Worm (Caenorhabditis elegans) whole organism, L1 larva: Measurements from ENCODE around the gene set-30.
A peak's percentile ranks its signal among the peaks of the same experiment; 100 is the strongest.

ENCODE experiments used
- C04F5.9 ChIP-seq: sonication (generic microtip); optimal IDR thresholded peaks from 2 replicates; lab custom pipeline; 2016; ENCODE audit warnings: missing genetic modification characterization, missing compliant biosample characterization
- C34B4.2 ChIP-seq: sonication (generic microtip); optimal IDR thresholded peaks from 2 replicates; lab custom pipeline; 2017; ENCODE audit warnings: mild to moderate bottlenecking, missing genetic modification characterization, missing compliant biosample characterization
- aha-1 ChIP-seq: fragments of 150-350 bp; optimal IDR thresholded peaks from 2 replicates; lab custom pipeline; 2014; ENCODE audit warnings: missing biosample characterization, missing genetic modification characterization
- blmp-1 ChIP-seq: fragments of 150-350 bp; optimal IDR thresholded peaks from 2 replicates; lab custom pipeline; 2014; ENCODE audit warnings: missing biosample characterization, missing genetic modification characterization
- ceh-8 ChIP-seq: fragments of 200-800 bp; sonication (Bioruptor generic); optimal IDR thresholded peaks from 2 replicates; lab custom pipeline; 2018; ENCODE audit warnings: mild to moderate bottlenecking, missing genetic modification characterization, moderate library complexity, missing compliant biosample characterization
- ceh-82 ChIP-seq, 3 experiments: fragments of 150-350 bp in 1 of 3; sonication (generic microtip) in 2 of 3; optimal IDR thresholded peaks; 2 replicates each; lab custom pipeline; 2014 to 2017; ENCODE audit warnings: missing biosample characterization in 3 of 3, missing genetic modification characterization in 3 of 3
- ceh-88 ChIP-seq: fragments of 200-800 bp; sonication (Bioruptor generic); IDR thresholded peaks from 2 replicates; pipeline ENCODE4 v1.3.6; 2022; ENCODE audit warnings: missing genetic modification characterization, missing compliant biosample characterization
- ceh-90 ChIP-seq: sonication (generic microtip); optimal IDR thresholded peaks from 2 replicates; lab custom pipeline; 2016; ENCODE audit warnings: missing genetic modification characterization, missing compliant biosample characterization
- ces-1 ChIP-seq: fragments of 150-350 bp; optimal IDR thresholded peaks from 2 replicates; lab custom pipeline; 2014; ENCODE audit warnings: missing biosample characterization, missing genetic modification reagents, missing genetic modification characterization
- dpl-1 ChIP-seq, 3 experiments: fragments of 150-350 bp in 2 of 3; sonication (generic microtip) in 1 of 3; optimal IDR thresholded peaks; 2 replicates each; lab custom pipeline; 2014 to 2017; ENCODE audit warnings: missing biosample characterization in 3 of 3, missing genetic modification characterization in 3 of 3, missing genetic modification reagents in 3 of 3
- dsc-1 ChIP-seq: sonication (generic microtip); optimal IDR thresholded peaks from 2 replicates; lab custom pipeline; 2016; ENCODE audit warnings: mild to moderate bottlenecking, missing genetic modification characterization, missing compliant biosample characterization
- efl-1 ChIP-seq, 4 experiments: fragments of 150-350 bp; optimal IDR thresholded peaks in 3 of 4; peaks in 1 of 4; 1 replicate in 1 of 4; 2 replicates in 3 of 4; lab custom pipeline; 2014; ENCODE audit warnings: missing biosample characterization in 2 of 4, missing genetic modification characterization in 2 of 4, missing genetic modification reagents in 2 of 4
- ets-5 ChIP-seq: fragments of 200-800 bp; sonication (Bioruptor generic); IDR thresholded peaks from 2 replicates; pipeline ENCODE4 v1.3.6; 2022; ENCODE audit warnings: missing genetic modification characterization, missing compliant biosample characterization
- grh-1 ChIP-seq: fragments of 200-800 bp; sonication (Bioruptor generic); IDR thresholded peaks from 2 replicates; pipeline ENCODE4 v1.3.6; 2022; ENCODE audit warnings: missing genetic modification reagents, missing genetic modification characterization, missing compliant biosample characterization
- hlh-17 ChIP-seq: fragments of 200-800 bp; sonication (Bioruptor generic); optimal IDR thresholded peaks from 2 replicates; lab custom pipeline; 2018; ENCODE audit warnings: missing genetic modification characterization, mild to moderate bottlenecking, missing compliant biosample characterization, moderate library complexity, borderline replicate concordance
- hpl-2 ChIP-seq: fragments of 150-350 bp; optimal IDR thresholded peaks from 2 replicates; lab custom pipeline; 2014; ENCODE audit warnings: missing biosample characterization, missing genetic modification reagents, missing genetic modification characterization
- irx-1 ChIP-seq: sonication (generic microtip); optimal IDR thresholded peaks from 2 replicates; lab custom pipeline; 2016; ENCODE audit warnings: missing genetic modification characterization, missing compliant biosample characterization
- isw-1 ChIP-seq: fragments of 200-800 bp; sonication (Bioruptor generic); IDR thresholded peaks from 2 replicates; pipeline ENCODE4 v1.3.6; 2022; ENCODE audit warnings: missing genetic modification characterization, missing compliant biosample characterization
- jun-1 ChIP-seq: fragments of 150-350 bp; optimal IDR thresholded peaks from 2 replicates; lab custom pipeline; 2014; ENCODE audit warnings: missing biosample characterization, missing genetic modification reagents, missing genetic modification characterization
- lin-13 ChIP-seq: fragments of 150-350 bp; optimal IDR thresholded peaks from 2 replicates; lab custom pipeline; 2014; ENCODE audit warnings: missing biosample characterization, missing genetic modification reagents, missing genetic modification characterization
- lin-35 ChIP-seq, 2 experiments: fragments of 150-350 bp; optimal IDR thresholded peaks; 2 replicates each; lab custom pipeline; 2014; ENCODE audit warnings: missing biosample characterization in 2 of 2, missing genetic modification characterization in 2 of 2, missing genetic modification reagents in 2 of 2
- lir-3 ChIP-seq: sonication (generic microtip); optimal IDR thresholded peaks from 2 replicates; lab custom pipeline; 2016; ENCODE audit warnings: mild to moderate bottlenecking, missing genetic modification characterization, moderate library complexity, missing compliant biosample characterization; ENCODE audit not compliant: poor library complexity
- lsy-2 ChIP-seq, 2 experiments: fragments of 150-350 bp; optimal IDR thresholded peaks; 2 replicates each; lab custom pipeline; 2014; ENCODE audit warnings: missing biosample characterization in 2 of 2, missing genetic modification characterization in 2 of 2
- nhr-11 ChIP-seq: fragments of 150-350 bp; optimal IDR thresholded peaks from 2 replicates; lab custom pipeline; 2014; ENCODE audit warnings: missing biosample characterization, missing genetic modification characterization
- nhr-20 ChIP-seq: sonication (generic microtip); optimal IDR thresholded peaks from 2 replicates; lab custom pipeline; 2016; ENCODE audit warnings: mild to moderate bottlenecking, missing genetic modification characterization, missing compliant biosample characterization
- nhr-237 ChIP-seq: fragments of 150-350 bp; optimal IDR thresholded peaks from 2 replicates; lab custom pipeline; 2014; ENCODE audit warnings: missing biosample characterization, missing genetic modification characterization
- nhr-28 ChIP-seq: fragments of 150-350 bp; optimal IDR thresholded peaks from 2 replicates; lab custom pipeline; 2014; ENCODE audit warnings: missing biosample characterization, missing genetic modification characterization
- nhr-71 ChIP-seq: sonication (generic microtip); optimal IDR thresholded peaks from 2 replicates; lab custom pipeline; 2016; ENCODE audit warnings: mild to moderate bottlenecking, missing genetic modification characterization, moderate library complexity, missing compliant biosample characterization
- nhr-77 ChIP-seq: fragments of 150-350 bp; optimal IDR thresholded peaks from 2 replicates; lab custom pipeline; 2014; ENCODE audit warnings: missing biosample characterization, missing genetic modification characterization
- nhr-85 ChIP-seq: sonication (generic microtip); peaks from one replicate; lab custom pipeline; 2016; ENCODE audit warnings: missing genetic modification characterization, inconsistent platforms, missing compliant biosample characterization
- nhr-90 ChIP-seq: sonication (generic microtip); optimal IDR thresholded peaks from 2 replicates; lab custom pipeline; 2016; ENCODE audit warnings: mild to moderate bottlenecking, missing genetic modification characterization, missing compliant biosample characterization; ENCODE audit not compliant: poor library complexity
- pag-3 ChIP-seq: sonication (generic microtip); optimal IDR thresholded peaks from 2 replicates; lab custom pipeline; 2017; ENCODE audit warnings: missing genetic modification characterization, mild to moderate bottlenecking, missing compliant biosample characterization, antibody characterized with exemption, borderline replicate concordance; ENCODE audit not compliant: insufficient read depth
- pax-3 ChIP-seq: fragments of 200-800 bp; sonication (Bioruptor generic); optimal IDR thresholded peaks from 2 replicates; lab custom pipeline; 2018; ENCODE audit warnings: mild to moderate bottlenecking, missing genetic modification characterization, moderate library complexity, missing compliant biosample characterization
- rnt-1 ChIP-seq: sonication (generic microtip); optimal IDR thresholded peaks from 2 replicates; lab custom pipeline; 2016; ENCODE audit warnings: mild to moderate bottlenecking, missing genetic modification characterization, moderate library complexity, missing compliant biosample characterization
- sup-37 ChIP-seq: fragments of 200-800 bp; sonication (Bioruptor generic); optimal IDR thresholded peaks from 2 replicates; lab custom pipeline; 2018; ENCODE audit warnings: mild to moderate bottlenecking, missing genetic modification characterization, missing compliant biosample characterization
- unc-130 ChIP-seq: fragments of 150-350 bp; optimal IDR thresholded peaks from 2 replicates; lab custom pipeline; 2017; ENCODE audit warnings: missing biosample characterization, missing genetic modification characterization, inconsistent platforms
- unc-62 ChIP-seq: fragments of 150-350 bp; optimal IDR thresholded peaks from 2 replicates; lab custom pipeline; 2014; ENCODE audit warnings: missing biosample characterization, missing genetic modification reagents, missing genetic modification characterization
- unc-86 ChIP-seq: sonication (generic microtip); optimal IDR thresholded peaks from 2 replicates; lab custom pipeline; 2016; ENCODE audit warnings: missing genetic modification characterization, missing compliant biosample characterization
- unc-98 ChIP-seq: fragments of 200-800 bp; sonication (Bioruptor generic); IDR thresholded peaks from 2 replicates; pipeline ENCODE4 v1.3.6; 2022; ENCODE audit warnings: missing genetic modification characterization, missing compliant biosample characterization
- xbp-1 ChIP-seq: sonication (generic microtip); optimal IDR thresholded peaks from 2 replicates; lab custom pipeline; 2016; ENCODE audit warnings: missing genetic modification characterization, missing compliant biosample characterization
- ztf-11 ChIP-seq, 2 experiments: sonication (generic microtip); optimal IDR thresholded peaks; 2 replicates each; lab custom pipeline; 2016 to 2017; ENCODE audit warnings: missing genetic modification characterization in 2 of 2, missing biosample characterization in 1 of 2, missing compliant biosample characterization in 1 of 2
- ztf-4 ChIP-seq: fragments of 150-350 bp; optimal IDR thresholded peaks from 2 replicates; lab custom pipeline; 2014; ENCODE audit warnings: missing biosample characterization, missing genetic modification characterization

Gene set-30

DNA sequence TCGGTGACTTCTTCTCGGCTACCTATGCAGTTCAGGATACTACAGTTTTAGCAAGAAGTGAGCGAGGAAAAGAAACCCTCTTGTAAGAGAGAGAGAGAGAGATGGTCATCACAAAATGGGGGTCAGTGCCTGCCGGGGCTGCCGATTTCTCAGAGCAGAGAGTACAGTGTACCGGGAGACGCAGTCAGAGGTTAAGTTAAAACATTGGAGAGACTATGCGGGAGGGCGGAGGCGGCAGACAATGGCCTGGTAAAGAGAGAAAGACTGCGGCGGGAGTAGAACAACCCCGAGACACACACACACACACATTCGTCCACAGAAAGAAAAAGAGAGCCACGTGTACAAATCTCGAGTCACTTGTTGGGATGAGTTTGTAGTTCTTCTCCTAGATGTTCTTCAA lies 27.6 kb upstream of the set-30 start (continued):
- TF ChIP-seq pag-3 (tag; lab: Kevin White, UChicago) = no peak
- TF ChIP-seq jun-1 (tag; lab: Kevin White, UChicago) = no peak
- no peak for TF ChIP-seq ceh-90
- peak; percentile 57 for TF ChIP-seq unc-130 (tag; lab: Kevin White, UChicago)
- no peak for TF ChIP-seq C04F5.9 (tag; lab: Kevin White, UChicago)
- peak; percentile 26 for TF ChIP-seq nhr-85 (tag; lab: Kevin White, UChicago)
- TF ChIP-seq nhr-77 (tag; lab: Kevin White, UChicago) = peak; percentile 28
- peak; percentile 25 to 52 for TF ChIP-seq lin-35 (GFP tag; optimal IDR thresholded peaks at IDR 0.05; lab: Kevin White, UChicago)
- TF ChIP-seq lin-13 (GFP tag; lab: Kevin White, UChicago) = no peak
- TF ChIP-seq irx-1 (tag; lab: Kevin White, UChicago) = peak; percentile 20
- no peak for TF ChIP-seq unc-86 (tag; lab: Kevin White, UChicago)
- peak; percentile 54 for TF ChIP-seq lsy-2 (tag; optimal IDR thresholded peaks at IDR 0.05; lab: Kevin White, UChicago)
- TF ChIP-seq hlh-17 (GFP tag; lab: Kevin White, UChicago) = no peak
- TF ChIP-seq ztf-11 (tag; optimal IDR thresholded peaks at IDR 0.05; lab: Kevin White, UChicago) = peak in 1 of 2 experiments; percentile 9
- peak; percentile 26 to 40 for TF ChIP-seq efl-1 (optimal IDR thresholded peaks at IDR 0.05; lab: Kevin White, UChicago)
- TF ChIP-seq efl-1 (GFP tag; optimal IDR thresholded peaks at IDR 0.05 in 1 of 2; lab: Kevin White, UChicago) = peak in 1 of 2 experiments; percentile 76
- TF ChIP-seq isw-1 (GFP tag; lab: Robert Waterston, UW) = no peak
- TF ChIP-seq ets-5 (GFP tag; lab: Robert Waterston, UW) = no peak
- no peak for TF ChIP-seq ceh-8
- peak; percentile 34 for TF ChIP-seq dsc-1 (tag; lab: Kevin White, UChicago)
- no peak for TF ChIP-seq ces-1 (GFP tag; lab: Kevin White, UChicago)
- no peak for TF ChIP-seq sup-37
- peak in 1 of 3 experiments; percentile 46 for TF ChIP-seq ceh-82 (tag; optimal IDR thresholded peaks at IDR 0.05; lab: Kevin White, UChicago)
- TF ChIP-seq unc-98 = no peak
- no peak for TF ChIP-seq nhr-11
- TF ChIP-seq nhr-237 (tag; lab: Kevin White, UChicago) = no peak
- 0 out of 2 replicates have a peak, but pooled peaks have one; percentile 34 for TF ChIP-seq grh-1
- peak; percentile 24 for TF ChIP-seq nhr-90 (tag; lab: Kevin White, UChicago)
- TF ChIP-seq dpl-1 (GFP tag; optimal IDR thresholded peaks at IDR 0.05; lab: Kevin White, UChicago) = no peak
- no peak for TF ChIP-seq C34B4.2 (tag; lab: Kevin White, UChicago)

- TF ChIP-seq nhr-11 (no peak), lsy-2 (tag; optimal IDR thresholded peaks at IDR 0.05; lab: Kevin White, UChicago) (peak in 1 of 2 experiments; percentile 19), nhr-85 (tag; lab: Kevin White, UChicago) (peak; percentile 2), C34B4.2 (tag; lab: Kevin White, UChicago) (no peak), blmp-1 (tag; lab: Kevin White, UChicago) (peak; percentile 91), xbp-1 (tag; lab: Kevin White, UChicago) (peak; percentile 20), ztf-11 (tag; optimal IDR thresholded peaks at IDR 0.05; lab: Kevin White, UChicago) (no peak), nhr-90 (tag; lab: Kevin White, UChicago) (no peak), aha-1 (tag; lab: Kevin White, UChicago) (no peak), nhr-20 (no peak), unc-62 (GFP tag; lab: Kevin White, UChicago) (no peak), rnt-1 (tag; lab: Kevin White, UChicago) (peak; percentile 47), ceh-88 (GFP tag; lab: Robert Waterston, UW) (no peak), hpl-2 (GFP tag; lab: Kevin White, UChicago) (no peak), grh-1 (no peak), ets-5 (GFP tag; lab: Robert Waterston, UW) (no peak), pax-3 (tag; lab: Kevin White, UChicago) (no peak), nhr-28 (tag; lab: Kevin White, UChicago) (no peak), ztf-4 (tag; lab: Kevin White, UChicago) (no peak), lir-3 (no peak), nhr-71 (no peak)
- TF ChIP-seq, all 84 proteins: peak for 5
Observed at ce11 chrX:4972039-4972581, 27.0 kb upstream of the set-30 start.
